Fruit fly (Drosophila melanogaster): ENCODE measurements around the gene CG9705.

DNA sequence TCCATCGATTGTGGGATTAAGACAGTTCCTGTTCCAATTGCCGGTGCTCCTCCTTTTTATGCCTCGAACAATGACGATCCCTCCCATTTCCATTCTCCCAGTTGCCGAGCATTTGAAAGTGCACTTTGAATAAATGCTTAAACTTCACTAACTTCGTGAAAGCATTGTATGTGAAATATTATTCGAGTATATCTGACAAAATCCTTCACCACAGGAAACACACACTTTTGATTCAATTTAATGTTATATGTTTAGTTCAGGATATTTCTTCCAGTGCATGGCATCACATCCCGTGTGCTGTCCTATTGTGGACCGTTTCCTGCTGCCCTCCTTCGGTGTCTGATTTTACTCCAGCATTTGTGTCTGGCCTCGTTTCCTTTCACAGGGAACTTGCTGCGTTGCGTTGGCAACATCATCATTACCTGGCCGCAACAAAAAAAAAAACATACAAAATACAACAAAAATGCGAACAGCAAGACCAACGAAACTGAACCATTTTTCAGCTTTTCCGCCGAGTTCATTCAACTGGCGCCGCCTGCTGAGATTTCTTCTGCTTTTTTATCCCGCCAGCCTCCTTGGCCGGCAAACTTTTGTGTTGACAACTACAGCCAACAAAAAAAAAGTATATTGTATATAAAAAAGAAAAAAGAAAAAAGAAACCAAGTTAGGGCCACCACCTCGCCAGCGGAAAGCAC lies 27.4 kb upstream of the CG9705 start:
- TF ChIP-seq psq (optimal IDR thresholded peaks at IDR 0.05) (no peak), insv (optimal IDR thresholded peaks at IDR 0.05) (no peak), h (optimal IDR thresholded peaks at IDR 0.05) (no peak), ttk (optimal IDR thresholded peaks at IDR 0.05) (no peak)
